Fruit fly (Drosophila melanogaster) whole organism, prepupa: ENCODE results near the gene Polr1H.

ENCODE experiments used
- CG10631 ChIP-seq: fragments of 200-800 bp; sonication (Bioruptor generic); optimal IDR thresholded peaks from 2 replicates; lab custom pipeline; 2016; ENCODE audit warnings: missing biosample characterization, missing genetic modification characterization
- CG10669 ChIP-seq: fragments of 200-800 bp; sonication (Bioruptor generic); optimal IDR thresholded peaks from 3 replicates; lab custom pipeline; 2018; ENCODE audit warnings: missing biosample characterization, mild to moderate bottlenecking, missing genetic modification characterization, moderate library complexity
- CG11762 ChIP-seq: fragments of 200-800 bp; sonication (Bioruptor generic); optimal IDR thresholded peaks from 3 replicates; lab custom pipeline; 2016; ENCODE audit warnings: missing biosample characterization, missing genetic modification characterization; ENCODE audit not compliant: insufficient read depth
- CG15336 ChIP-seq: fragments of 200-800 bp; sonication (Bioruptor generic); IDR thresholded peaks from 2 replicates; pipeline ENCODE4 v1.3.6; 2022; ENCODE audit warnings: missing biosample characterization, missing genetic modification characterization
- CG16779 ChIP-seq: fragments of 200-800 bp; sonication (Bioruptor generic); optimal IDR thresholded peaks from 3 replicates; lab custom pipeline; 2017; ENCODE audit warnings: missing biosample characterization, mild to moderate bottlenecking, missing genetic modification characterization
- CG3032 ChIP-seq: fragments of 200-800 bp; optimal IDR thresholded peaks from 2 replicates; lab custom pipeline; 2019; ENCODE audit warnings: missing biosample characterization, mild to moderate bottlenecking, missing genetic modification characterization, moderate library complexity
- CG31627 ChIP-seq: fragments of 200-800 bp; sonication (Bioruptor generic); optimal IDR thresholded peaks from 3 replicates; lab custom pipeline; 2016; ENCODE audit warnings: missing biosample characterization, missing genetic modification characterization
- CG32006 ChIP-seq: fragments of 200-800 bp; sonication (Bioruptor generic); optimal IDR thresholded peaks from 3 replicates; lab custom pipeline; 2017; ENCODE audit warnings: missing biosample characterization, mild to moderate bottlenecking, missing genetic modification characterization
- CG34406 ChIP-seq: fragments of 200-800 bp; sonication (Bioruptor generic); optimal IDR thresholded peaks from 3 replicates; lab custom pipeline; 2016; ENCODE audit warnings: missing biosample characterization, missing genetic modification characterization
- CG3919 ChIP-seq: fragments of 200-800 bp; sonication (Bioruptor generic); optimal IDR thresholded peaks from 3 replicates; lab custom pipeline; 2016; ENCODE audit warnings: missing biosample characterization, missing genetic modification characterization
- CG4318 ChIP-seq: fragments of 200-800 bp; sonication (Bioruptor generic); optimal IDR thresholded peaks from 3 replicates; lab custom pipeline; 2017; ENCODE audit warnings: missing biosample characterization, mild to moderate bottlenecking, missing genetic modification characterization
- CG6163 ChIP-seq: fragments of 200-800 bp; sonication (Bioruptor generic); IDR thresholded peaks from 3 replicates; pipeline ENCODE4 v1.3.6; 2022; ENCODE audit warnings: missing biosample characterization, missing genetic modification characterization
- CG6276 ChIP-seq: fragments of 200-800 bp; sonication (Bioruptor generic); optimal IDR thresholded peaks from 2 replicates; lab custom pipeline; 2017; ENCODE audit warnings: missing biosample characterization, mild to moderate bottlenecking, missing genetic modification characterization
- CG6792 ChIP-seq: fragments of 200-800 bp; sonication (Bioruptor generic); optimal IDR thresholded peaks from 3 replicates; lab custom pipeline; 2016; ENCODE audit warnings: missing biosample characterization, missing genetic modification characterization
- CG6854 ChIP-seq: fragments of 200-800 bp; sonication (Bioruptor generic); optimal IDR thresholded peaks from 2 replicates; lab custom pipeline; 2017; ENCODE audit warnings: missing biosample characterization, mild to moderate bottlenecking, missing genetic modification characterization
- CG8119 ChIP-seq: fragments of 200-800 bp; sonication (Bioruptor generic); IDR thresholded peaks from 3 replicates; pipeline ENCODE4 v1.3.6; 2022; ENCODE audit warnings: missing biosample characterization, missing genetic modification characterization
- CG8632 ChIP-seq: fragments of 200-800 bp; sonication (Bioruptor generic); optimal IDR thresholded peaks from 3 replicates; lab custom pipeline; 2016; ENCODE audit warnings: missing biosample characterization, missing genetic modification characterization
- Eip75B ChIP-seq: fragments of 200-800 bp; sonication (Bioruptor generic); optimal IDR thresholded peaks from 3 replicates; lab custom pipeline; 2016; ENCODE audit warnings: missing biosample characterization, missing genetic modification characterization
- Eip78C ChIP-seq: fragments of 200-800 bp; sonication (Bioruptor generic); peaks from one replicate; lab custom pipeline; 2016; ENCODE audit warnings: missing biosample characterization, missing genetic modification characterization
- Eip93F ChIP-seq: fragments of 200-800 bp; sonication (Bioruptor generic); optimal IDR thresholded peaks from 2 replicates; lab custom pipeline; 2016; ENCODE audit warnings: missing biosample characterization, mild to moderate bottlenecking, missing genetic modification characterization
- Ets21C ChIP-seq: fragments of 200-800 bp; sonication (Bioruptor generic); optimal IDR thresholded peaks from 3 replicates; lab custom pipeline; 2016; ENCODE audit warnings: missing biosample characterization, missing genetic modification characterization
- Gug ChIP-seq: fragments of 200-800 bp; sonication (Bioruptor generic); IDR thresholded peaks from 2 replicates; pipeline ENCODE4 v1.3.6; 2022; ENCODE audit warnings: missing biosample characterization, missing genetic modification characterization
- Hr38 ChIP-seq: sonication (Bioruptor generic); optimal IDR thresholded peaks from 2 replicates; lab custom pipeline; 2016; ENCODE audit warnings: missing biosample characterization, missing genetic modification characterization
- Hr39 ChIP-seq: fragments of 200-800 bp; sonication (Bioruptor generic); optimal IDR thresholded peaks from 2 replicates; lab custom pipeline; 2016; ENCODE audit warnings: missing biosample characterization, missing genetic modification characterization
- Lpt ChIP-seq: fragments of 200-800 bp; sonication (Bioruptor generic); optimal IDR thresholded peaks from 3 replicates; lab custom pipeline; 2016; ENCODE audit warnings: missing biosample characterization, missing genetic modification characterization
- Met ChIP-seq: fragments of 200-800 bp; sonication (Bioruptor generic); optimal IDR thresholded peaks from 3 replicates; lab custom pipeline; 2016; ENCODE audit warnings: missing biosample characterization, missing genetic modification characterization
- OdsH ChIP-seq: fragments of 200-800 bp; sonication (Bioruptor generic); optimal IDR thresholded peaks from 3 replicates; lab custom pipeline; 2016; ENCODE audit warnings: missing biosample characterization, missing genetic modification characterization
- Sox102F ChIP-seq: fragments of 200-800 bp; sonication (Bioruptor generic); optimal IDR thresholded peaks from 2 replicates; lab custom pipeline; 2016; ENCODE audit warnings: missing biosample characterization, mild to moderate bottlenecking, missing genetic modification characterization
- Sox14 ChIP-seq: fragments of 200-800 bp; sonication (Bioruptor generic); optimal IDR thresholded peaks from 3 replicates; lab custom pipeline; 2016; ENCODE audit warnings: missing biosample characterization, missing genetic modification characterization
- Sox15 ChIP-seq: fragments of 200-800 bp; sonication (Bioruptor generic); optimal IDR thresholded peaks from 3 replicates; lab custom pipeline; 2016; ENCODE audit warnings: missing biosample characterization, missing genetic modification characterization
- achi ChIP-seq: fragments of 200-800 bp; sonication (Bioruptor generic); optimal IDR thresholded peaks from 3 replicates; lab custom pipeline; 2016; ENCODE audit warnings: missing biosample characterization, missing genetic modification characterization
- acj6 ChIP-seq: fragments of 200-800 bp; sonication (Bioruptor generic); optimal IDR thresholded peaks from 3 replicates; lab custom pipeline; 2016; ENCODE audit warnings: missing biosample characterization, missing genetic modification characterization
- cyc ChIP-seq: fragments of 200-800 bp; sonication (Bioruptor generic); optimal IDR thresholded peaks from 3 replicates; lab custom pipeline; 2016; ENCODE audit warnings: missing biosample characterization, missing genetic modification characterization
- dac ChIP-seq: fragments of 200-800 bp; sonication (Bioruptor generic); optimal IDR thresholded peaks from 2 replicates; lab custom pipeline; 2017; ENCODE audit warnings: missing biosample characterization, mild to moderate bottlenecking, missing genetic modification characterization
- dsx ChIP-seq: fragments of 200-800 bp; optimal IDR thresholded peaks from 3 replicates; lab custom pipeline; 2019; ENCODE audit warnings: missing biosample characterization, mild to moderate bottlenecking, missing genetic modification characterization, moderate library complexity; ENCODE audit not compliant: poor library complexity, severe bottlenecking
- esn ChIP-seq: fragments of 200-800 bp; sonication (Bioruptor generic); optimal IDR thresholded peaks from 2 replicates; lab custom pipeline; 2016; ENCODE audit warnings: missing biosample characterization, mild to moderate bottlenecking, missing genetic modification characterization, moderate library complexity
- fd59A ChIP-seq: fragments of 200-800 bp; sonication (Bioruptor generic); optimal IDR thresholded peaks from 2 replicates; lab custom pipeline; 2017; ENCODE audit warnings: missing biosample characterization, mild to moderate bottlenecking, missing genetic modification characterization, missing genetic modification reagents
- fd85E ChIP-seq: fragments of 200-800 bp; sonication (Bioruptor generic); optimal IDR thresholded peaks from 3 replicates; lab custom pipeline; 2016; ENCODE audit warnings: missing biosample characterization, missing genetic modification characterization
- fkh ChIP-seq: fragments of 200-800 bp; sonication (Bioruptor generic); optimal IDR thresholded peaks from 3 replicates; lab custom pipeline; 2017; ENCODE audit warnings: missing biosample characterization, mild to moderate bottlenecking, missing genetic modification characterization, moderate library complexity
- lz ChIP-seq: fragments of 200-800 bp; sonication (Bioruptor generic); optimal IDR thresholded peaks from 3 replicates; lab custom pipeline; 2016; ENCODE audit warnings: missing biosample characterization, missing genetic modification characterization
- net ChIP-seq: fragments of 200-800 bp; sonication (Bioruptor generic); optimal IDR thresholded peaks from 3 replicates; lab custom pipeline; 2016; ENCODE audit warnings: missing biosample characterization, missing genetic modification characterization
- pdm3 ChIP-seq: fragments of 200-800 bp; sonication (Bioruptor generic); optimal IDR thresholded peaks from 3 replicates; lab custom pipeline; 2016; ENCODE audit warnings: missing biosample characterization, missing genetic modification characterization
- salr ChIP-seq, 2 experiments: fragments of 200-800 bp; sonication (Bioruptor generic); optimal IDR thresholded peaks; 3 replicates each; lab custom pipeline; 2016 to 2018; ENCODE audit warnings: missing biosample characterization in 2 of 2, missing genetic modification characterization in 2 of 2, mild to moderate bottlenecking in 1 of 2
- spab ChIP-seq: fragments of 200-800 bp; sonication (Bioruptor generic); optimal IDR thresholded peaks from 2 replicates; lab custom pipeline; 2017; ENCODE audit warnings: missing biosample characterization, mild to moderate bottlenecking, missing genetic modification characterization, missing genetic modification reagents
- ss ChIP-seq, 2 experiments: fragments of 200-800 bp; sonication (Bioruptor generic); optimal IDR thresholded peaks; 2 replicates in 1 of 2; 3 replicates in 1 of 2; lab custom pipeline; 2017 to 2018; ENCODE audit warnings: mild to moderate bottlenecking in 2 of 2, missing biosample characterization in 2 of 2, missing genetic modification characterization in 2 of 2, moderate library complexity in 1 of 2
- svp ChIP-seq: fragments of 200-800 bp; sonication (Bioruptor generic); peaks from one replicate; lab custom pipeline; 2016; ENCODE audit warnings: missing biosample characterization, missing genetic modification characterization
- topi ChIP-seq: fragments of 200-800 bp; sonication (Bioruptor generic); optimal IDR thresholded peaks from 3 replicates; lab custom pipeline; 2016; ENCODE audit warnings: missing biosample characterization, missing genetic modification characterization
- vri ChIP-seq: fragments of 200-800 bp; sonication (Bioruptor generic); optimal IDR thresholded peaks from 3 replicates; lab custom pipeline; 2016; ENCODE audit warnings: missing biosample characterization, mild to moderate bottlenecking, missing genetic modification characterization

Polr1H gene

dm6 chr3R:21823699-21824406, 46.2 kb upstream of the Polr1H start (continued):
- peak; percentile 51 for TF ChIP-seq dsx (GFP tag; lab: Kevin White, UChicago)
- peak; percentile 71 for TF ChIP-seq topi (GFP tag; lab: Kevin White, UChicago)
- peak; percentile 38 for TF ChIP-seq spab
- no peak for TF ChIP-seq CG4318
- TF ChIP-seq CG16779 = no peak
- no peak for TF ChIP-seq vri (GFP tag; lab: Kevin White, UChicago)
- peak; percentile 7 for TF ChIP-seq CG32006 (GFP tag; lab: Kevin White, UChicago)
- peak; percentile 68 for TF ChIP-seq svp
- peak; percentile 17 for TF ChIP-seq CG6792 (GFP tag; lab: Kevin White, UChicago)

dm6 chr3R:21823076-21823475, 45.4 kb upstream of the Polr1H start:
- no peak for TF ChIP-seq CG16779
- TF ChIP-seq Ets21C (GFP tag; lab: Kevin White, UChicago) = no peak
- no peak for TF ChIP-seq lz (GFP tag; lab: Kevin White, UChicago)
- no peak for TF ChIP-seq Eip93F
- TF ChIP-seq Gug (GFP tag; lab: Robert Waterston, UW) = no peak
- TF ChIP-seq topi (GFP tag; lab: Kevin White, UChicago) = peak; percentile 30
- no peak for TF ChIP-seq CG11762 (GFP tag; lab: Kevin White, UChicago)
- no peak for TF ChIP-seq fd85E
- TF ChIP-seq dac = no peak
- peak; percentile 44 for TF ChIP-seq CG6792 (GFP tag; lab: Kevin White, UChicago)
- TF ChIP-seq Eip75B (GFP tag; lab: Kevin White, UChicago) = no peak
- TF ChIP-seq Sox102F (GFP tag; lab: Kevin White, UChicago) = peak; percentile 64
- TF ChIP-seq vri (GFP tag; lab: Kevin White, UChicago) = no peak
- TF ChIP-seq CG10631 = no peak
- TF ChIP-seq CG4318 = no peak
- no peak for TF ChIP-seq fkh (GFP tag; lab: Kevin White, UChicago)
- peak; percentile 7 for TF ChIP-seq esn (GFP tag; lab: Kevin White, UChicago)
- no peak for TF ChIP-seq svp
- TF ChIP-seq acj6 = peak; percentile 13
- TF ChIP-seq CG10669 = peak; percentile 48
- peak; percentile 32 for TF ChIP-seq CG3919 (GFP tag; lab: Kevin White, UChicago)
- TF ChIP-seq CG6163 (GFP tag; lab: Robert Waterston, UW) = 0 out of 3 replicates have a peak, but pooled peaks have one; percentile 37
- TF ChIP-seq net = no peak
- TF ChIP-seq Met (GFP tag; lab: Kevin White, UChicago) = peak; percentile 8
- TF ChIP-seq OdsH (GFP tag; lab: Kevin White, UChicago) = no peak
- TF ChIP-seq Hr38 (GFP tag; lab: Kevin White, UChicago) = no peak
- TF ChIP-seq cyc (GFP tag; lab: Kevin White, UChicago) = no peak
- TF ChIP-seq fd59A (GFP tag; lab: Kevin White, UChicago) = no peak
- no peak for TF ChIP-seq CG15336 (GFP tag; lab: Robert Waterston, UW)
- TF ChIP-seq ss (GFP tag; optimal IDR thresholded peaks at IDR 0.05; lab: Kevin White, UChicago) = peak; percentile 51 to 74
- no peak for TF ChIP-seq CG32006 (GFP tag; lab: Kevin White, UChicago)
- no peak for TF ChIP-seq CG31627 (GFP tag; lab: Kevin White, UChicago)
- TF ChIP-seq spab = peak; percentile 38
- no peak for TF ChIP-seq salr (GFP tag; optimal IDR thresholded peaks at IDR 0.05; lab: Kevin White, UChicago)
- peak; percentile 29 for TF ChIP-seq CG34406
- peak; percentile 78 for TF ChIP-seq CG6854 (GFP tag; lab: Kevin White, UChicago)
- TF ChIP-seq CG6276 (GFP tag; lab: Kevin White, UChicago) = no peak
- no peak for TF ChIP-seq Sox14 (GFP tag; lab: Kevin White, UChicago)
- TF ChIP-seq CG8632 (GFP tag; lab: Kevin White, UChicago) = peak; percentile 69
- peak; percentile 5 for TF ChIP-seq dsx (GFP tag; lab: Kevin White, UChicago)
- TF ChIP-seq CG8119 (GFP tag; lab: Robert Waterston, UW) = no peak
- TF ChIP-seq achi (GFP tag; lab: Kevin White, UChicago) = peak; percentile 34
- TF ChIP-seq Lpt (GFP tag; lab: Kevin White, UChicago) = no peak
- no peak for TF ChIP-seq Hr39 (GFP tag; lab: Kevin White, UChicago)
- TF ChIP-seq Sox15 (GFP tag; lab: Kevin White, UChicago) = no peak
- no peak for TF ChIP-seq pdm3 (GFP tag; lab: Kevin White, UChicago)
- peak; percentile 92 for TF ChIP-seq Eip78C (GFP tag; lab: Kevin White, UChicago)
- TF ChIP-seq CG3032 (tag; lab: Kevin White, UChicago) = no peak
